Fruit fly (Drosophila melanogaster): Measurements from ENCODE around the gene CG43336.

Gene CG43336

DNA sequence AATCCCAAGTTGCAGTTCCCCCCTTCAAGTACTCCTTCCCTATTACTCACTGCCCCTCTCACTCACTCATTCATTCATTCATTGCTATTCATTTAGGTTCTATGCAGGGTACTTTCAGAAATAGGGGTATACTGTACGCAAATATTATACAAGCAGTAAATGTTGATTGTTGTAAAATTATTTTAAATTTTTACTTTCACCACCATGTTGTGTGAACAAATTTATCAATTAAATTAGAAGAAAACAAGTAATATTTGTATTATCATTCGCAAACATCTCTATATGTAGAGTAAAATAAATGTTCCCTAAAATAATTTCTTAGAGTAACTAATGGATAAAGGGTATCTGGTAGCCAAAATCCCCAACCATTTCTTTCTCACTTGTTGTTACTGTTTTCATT, 13.3 kb downstream of the CG43336 start (continued):
- TF ChIP-seq grau (tag; optimal IDR thresholded peaks at IDR 0.05) (peak; percentile 45), phol (tag; optimal IDR thresholded peaks at IDR 0.05) (peak; percentile 45), B-H1 (GFP tag; IDR thresholded peaks at IDR 0.05) (no peak), CG8478 (optimal IDR thresholded peaks at IDR 0.05) (no peak), CG17361 (GFP tag; IDR thresholded peaks at IDR 0.05) (peak; percentile 69), ham (GFP tag; IDR thresholded peaks at IDR 0.05) (no peak), sens (GFP tag) (peak; percentile 69), CG2202 (tag; optimal IDR thresholded peaks at IDR 0.05) (peak; percentile 22), CG1233 (GFP tag; optimal IDR thresholded peaks at IDR 0.05) (no peak), CoRest (tag; optimal IDR thresholded peaks at IDR 0.05) (peak; percentile 56), usp (GFP tag; optimal IDR thresholded peaks at IDR 0.05) (no peak), CG7556 (GFP tag; optimal IDR thresholded peaks at IDR 0.05) (peak; percentile 8), inv (GFP tag; IDR thresholded peaks at IDR 0.05; ENCODE audit: partially characterized antibody) (no peak)

DNA sequence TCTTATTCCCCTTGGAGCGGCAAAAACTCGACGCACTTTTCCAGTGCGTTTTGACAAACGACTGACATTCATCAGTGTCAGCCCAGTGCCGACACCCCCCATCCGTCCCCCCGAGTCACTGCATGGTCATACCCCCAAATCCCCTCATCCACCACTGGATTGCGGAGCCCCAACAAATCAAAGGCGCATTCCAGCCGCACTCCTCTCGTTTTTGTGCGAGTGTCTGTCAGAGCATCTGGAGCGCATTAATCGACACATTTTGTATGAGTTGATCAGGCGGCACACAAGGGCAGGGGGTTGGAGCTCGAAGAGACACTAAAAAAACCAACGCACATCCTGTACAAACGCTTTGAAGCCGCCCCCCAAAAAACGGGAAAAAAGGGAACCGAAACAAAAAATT, 13.7 kb downstream of the CG43336 start:
- TF ChIP-seq sd (tag; optimal IDR thresholded peaks at IDR 0.05) (peak; percentile 69), crol (GFP tag; IDR thresholded peaks at IDR 0.05) (peak; percentile 88), CG31441 (GFP tag; IDR thresholded peaks at IDR 0.05) (no peak), twi (tag; optimal IDR thresholded peaks at IDR 0.05) (peak; percentile 91)

dm6 chr3R:15651770-15652410, 14.9 kb downstream of the CG43336 start:
- TF ChIP-seq dmrt99B (tag; optimal IDR thresholded peaks at IDR 0.05), result peak; percentile 45
- TF ChIP-seq prd (optimal IDR thresholded peaks at IDR 0.05), result no peak
- TF ChIP-seq prd (GFP tag; IDR thresholded peaks at IDR 0.05), result peak; percentile 77
- TF ChIP-seq MBD-R2 (GFP tag; IDR thresholded peaks at IDR 0.05), result no peak
- peak; percentile 52 to 74 for TF ChIP-seq Pdp1 (GFP tag; optimal IDR thresholded peaks at IDR 0.05)
- peak; percentile 54; the same call in 2 of the 3 replicates for TF ChIP-seq croc (GFP tag; conservative IDR thresholded peaks at IDR 0.05)
- peak; percentile 32 for TF ChIP-seq Sox102F (GFP tag; optimal IDR thresholded peaks at IDR 0.05)
- TF ChIP-seq zen (tag; optimal IDR thresholded peaks at IDR 0.05), result peak; percentile 75
- peak; percentile 47; the same call in 1 of the 3 replicates for TF ChIP-seq CG3726 (GFP tag; IDR thresholded peaks at IDR 0.05)
- TF ChIP-seq tap (tag; optimal IDR thresholded peaks at IDR 0.05), result peak; percentile 10
- TF ChIP-seq pho (GFP tag; optimal IDR thresholded peaks at IDR 0.05), result no peak
- no peak for TF ChIP-seq gfzf (GFP tag; optimal IDR thresholded peaks at IDR 0.05)
- TF ChIP-seq CG10209 (GFP tag; optimal IDR thresholded peaks at IDR 0.05), result peak; percentile 8
- peak; percentile 44 for TF ChIP-seq CG16815 (GFP tag; optimal IDR thresholded peaks at IDR 0.05)
- peak; percentile 65; the same call in 1 of the 3 replicates for TF ChIP-seq ken (GFP tag; IDR thresholded peaks at IDR 0.05)
- no peak for TF ChIP-seq Doc3 (GFP tag; IDR thresholded peaks at IDR 0.05; ENCODE audit: partially characterized antibody)
- no peak for TF ChIP-seq Trl (optimal IDR thresholded peaks at IDR 0.05)
- peak; percentile 3 for TF ChIP-seq Trl (GFP tag; optimal IDR thresholded peaks at IDR 0.05)
- no peak for TF ChIP-seq Dll (GFP tag; IDR thresholded peaks at IDR 0.05; ENCODE audit: partially characterized antibody)
- TF ChIP-seq CG3407 (GFP tag; optimal IDR thresholded peaks at IDR 0.05), result peak; percentile 17
- peak; percentile 3 for TF ChIP-seq CG17802 (tag; optimal IDR thresholded peaks at IDR 0.05)
- TF ChIP-seq CrebB (tag; optimal IDR thresholded peaks at IDR 0.05), result no peak
- TF ChIP-seq Antp (GFP tag; optimal IDR thresholded peaks at IDR 0.05), result peak; percentile 11
- TF ChIP-seq Hr78 (GFP tag; optimal IDR thresholded peaks at IDR 0.05), result peak in 1 of 2 experiments; percentile 5
- TF ChIP-seq H2.0 (GFP tag; IDR thresholded peaks at IDR 0.05), result no peak; the same call in 1 of the 2 replicates
- peak; percentile 92 for TF ChIP-seq nom (GFP tag; optimal IDR thresholded peaks at IDR 0.05)
- peak; percentile 58; the same call in 1 of the 2 replicates for TF ChIP-seq CG6689 (GFP tag; IDR thresholded peaks at IDR 0.05)
- TF ChIP-seq CG1024 (GFP tag; IDR thresholded peaks at IDR 0.05), result peak; percentile 35; the same call in 1 of the 2 replicates
- peak; percentile 67 for TF ChIP-seq sim (GFP tag; IDR thresholded peaks at IDR 0.05)
- peak; percentile 15 for TF ChIP-seq ems (GFP tag; optimal IDR thresholded peaks at IDR 0.05)
- peak; percentile 13 for TF ChIP-seq Ets97D (GFP tag; optimal IDR thresholded peaks at IDR 0.05)
